Fruit fly (Drosophila melanogaster): ENCODE data around the gene CG14957.

DNA sequence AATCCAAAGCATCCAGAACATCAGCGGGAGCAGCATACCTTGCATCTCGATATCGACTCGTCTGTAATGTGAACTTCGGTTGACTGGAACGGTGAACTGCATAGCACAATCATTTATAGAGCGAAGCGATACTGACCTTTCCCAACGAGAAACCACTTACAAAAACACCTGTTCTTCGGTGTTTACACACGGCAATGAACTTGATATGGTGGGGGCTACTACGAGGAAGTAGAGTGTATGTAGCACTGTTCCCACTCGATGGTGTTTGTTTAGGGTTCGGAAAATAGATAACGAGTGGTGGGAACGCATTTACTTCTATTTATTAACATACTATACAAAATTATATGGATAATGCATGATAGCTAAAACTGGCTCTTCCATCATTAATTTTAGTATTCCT lies 21.5 kb downstream of the CG14957 start, which contains the start of the genes CG32269 and CG32270:
- TF ChIP-seq CTCF (optimal IDR thresholded peaks at IDR 0.05) (no peak), CG8478 (optimal IDR thresholded peaks at IDR 0.05) (no peak)
